Worm (Caenorhabditis elegans) whole organism, L4 larva: ENCODE data around the gene ttr-17.

Experiments used
- F10B5.3 ChIP-seq: sonication (generic microtip); optimal IDR thresholded peaks from 2 replicates; lab custom pipeline; 2016; ENCODE audit warnings: mild to moderate bottlenecking, missing genetic modification characterization, missing compliant biosample characterization
- R02D3.7 ChIP-seq: fragments of 150-350 bp; sonication (generic microtip); optimal IDR thresholded peaks from 3 replicates; lab custom pipeline; 2014; ENCODE audit warnings: missing biosample characterization, missing genetic modification characterization
- Y105C5A.15 ChIP-seq: fragments of 200-800 bp; sonication (Bioruptor generic); IDR thresholded peaks from 2 replicates; pipeline ENCODE4 v1.3.6; 2022; ENCODE audit warnings: missing genetic modification characterization, missing compliant biosample characterization
- Y48G9A.11 ChIP-seq: fragments of 200-800 bp; sonication (Bioruptor generic); IDR thresholded peaks from 2 replicates; pipeline ENCODE4 v1.3.6; 2022; ENCODE audit warnings: missing genetic modification reagents, missing genetic modification characterization, missing compliant biosample characterization
- Y75B8A.6 ChIP-seq: fragments of 200-800 bp; sonication (Bioruptor generic); IDR thresholded peaks from 2 replicates; pipeline ENCODE4 v1.3.6; 2022; ENCODE audit warnings: missing genetic modification reagents, missing genetic modification characterization, missing compliant biosample characterization
- ZK337.2 ChIP-seq: fragments of 200-800 bp; sonication (Bioruptor generic); IDR thresholded peaks from 2 replicates; pipeline ENCODE4 v1.3.6; 2022; ENCODE audit warnings: missing genetic modification reagents, missing genetic modification characterization, missing compliant biosample characterization
- ZK546.5 ChIP-seq, 2 experiments: sonication (generic microtip); optimal IDR thresholded peaks; 2 replicates each; lab custom pipeline; 2017; ENCODE audit warnings: missing biosample characterization in 2 of 2, missing genetic modification characterization in 2 of 2
- ama-1 ChIP-seq: fragments of 150-350 bp; optimal IDR thresholded peaks from 2 replicates; lab custom pipeline; 2014; ENCODE audit warnings: inconsistent platforms, mixed read lengths
- ceh-28 ChIP-seq: fragments of 150-350 bp; optimal IDR thresholded peaks from 2 replicates; lab custom pipeline; 2014; ENCODE audit warnings: missing biosample characterization, missing genetic modification reagents, missing genetic modification characterization
- ceh-82 ChIP-seq: sonication (generic microtip); optimal IDR thresholded peaks from 2 replicates; lab custom pipeline; 2017; ENCODE audit warnings: missing biosample characterization, missing genetic modification characterization
- cey-2 ChIP-seq: sonication (generic microtip); optimal IDR thresholded peaks from 3 replicates; lab custom pipeline; 2017; ENCODE audit warnings: missing genetic modification characterization, mild to moderate bottlenecking, missing compliant biosample characterization, antibody characterized with exemption, borderline replicate concordance; ENCODE audit not compliant: insufficient read depth
- ctbp-1 ChIP-seq: fragments of 200-800 bp; sonication (Bioruptor generic); IDR thresholded peaks from 2 replicates; pipeline ENCODE4 v1.3.6; 2022; ENCODE audit warnings: missing genetic modification reagents, missing genetic modification characterization, missing compliant biosample characterization
- daf-12 ChIP-seq: fragments of 150-350 bp; optimal IDR thresholded peaks from 2 replicates; lab custom pipeline; 2014; ENCODE audit warnings: missing biosample characterization, missing genetic modification reagents, missing genetic modification characterization
- egl-27 ChIP-seq: sonication (generic microtip); optimal IDR thresholded peaks from 3 replicates; lab custom pipeline; 2017; ENCODE audit warnings: missing biosample characterization, missing genetic modification reagents, missing genetic modification characterization
- egl-43 ChIP-seq: fragments of 200-800 bp; sonication (Bioruptor generic); IDR thresholded peaks from 2 replicates; pipeline ENCODE4 v1.3.6; 2022; ENCODE audit warnings: missing genetic modification reagents, missing genetic modification characterization, missing compliant biosample characterization
- gei-8 ChIP-seq: fragments of 200-800 bp; sonication (Bioruptor generic); optimal IDR thresholded peaks from 2 replicates; lab custom pipeline; 2018; ENCODE audit warnings: mild to moderate bottlenecking, missing genetic modification characterization, missing compliant biosample characterization
- hlh-11 ChIP-seq: fragments of 200-800 bp; sonication (Bioruptor generic); optimal IDR thresholded peaks from 2 replicates; lab custom pipeline; 2018; ENCODE audit warnings: mild to moderate bottlenecking, missing genetic modification characterization, missing compliant biosample characterization
- hlh-30 ChIP-seq: sonication (generic microtip); optimal IDR thresholded peaks from 2 replicates; lab custom pipeline; 2017; ENCODE audit warnings: antibody characterized with exemption, mild to moderate bottlenecking, missing genetic modification characterization, missing compliant biosample characterization; ENCODE audit not compliant: insufficient read depth
- lim-7 ChIP-seq: fragments of 200-800 bp; sonication (Bioruptor generic); IDR thresholded peaks from 2 replicates; pipeline ENCODE4 v1.3.6; 2022; ENCODE audit warnings: missing genetic modification characterization, missing compliant biosample characterization
- lin-1 ChIP-seq: fragments of 200-800 bp; sonication (Bioruptor generic); IDR thresholded peaks from 2 replicates; pipeline ENCODE4 v1.3.6; 2022; ENCODE audit warnings: missing genetic modification reagents, missing genetic modification characterization, missing compliant biosample characterization
- lin-13 ChIP-seq: fragments of 150-350 bp; optimal IDR thresholded peaks from 2 replicates; lab custom pipeline; 2014; ENCODE audit warnings: missing biosample characterization, missing genetic modification reagents, missing genetic modification characterization
- lin-15B ChIP-seq: fragments of 150-350 bp; sonication (generic microtip); optimal IDR thresholded peaks from 3 replicates; lab custom pipeline; 2014; ENCODE audit warnings: missing biosample characterization, missing genetic modification characterization
- lin-38 ChIP-seq: fragments of 200-800 bp; sonication (Bioruptor generic); IDR thresholded peaks from 2 replicates; pipeline ENCODE4 v1.3.6; 2022; ENCODE audit warnings: missing genetic modification reagents, missing genetic modification characterization, missing compliant biosample characterization
- lir-3 ChIP-seq: sonication (generic microtip); optimal IDR thresholded peaks from 2 replicates; lab custom pipeline; 2016; ENCODE audit warnings: mild to moderate bottlenecking, missing genetic modification characterization, missing compliant biosample characterization
- mdl-1 ChIP-seq, 2 experiments: fragments of 150-350 bp in 1 of 2; sonication (generic microtip) in 1 of 2; optimal IDR thresholded peaks; 2 replicates each; lab custom pipeline; 2014 to 2017; ENCODE audit warnings: missing biosample characterization in 2 of 2, missing genetic modification characterization in 2 of 2
- mes-2 ChIP-seq: sonication (generic microtip); optimal IDR thresholded peaks from 2 replicates; lab custom pipeline; 2016; ENCODE audit warnings: missing genotype, mild to moderate bottlenecking, missing genetic modification characterization, missing compliant biosample characterization; ENCODE audit not compliant: poor library complexity, severe bottlenecking
- mxl-3 ChIP-seq: fragments of 200-800 bp; sonication (Bioruptor generic); optimal IDR thresholded peaks from 2 replicates; lab custom pipeline; 2018; ENCODE audit warnings: mild to moderate bottlenecking, missing genetic modification characterization, missing compliant biosample characterization
- nhr-102 ChIP-seq: sonication (generic microtip); optimal IDR thresholded peaks from 2 replicates; lab custom pipeline; 2016; ENCODE audit warnings: mild to moderate bottlenecking, missing genetic modification characterization, moderate library complexity, missing compliant biosample characterization
- nhr-237 ChIP-seq: sonication (generic microtip); optimal IDR thresholded peaks from 2 replicates; lab custom pipeline; 2017; ENCODE audit warnings: missing biosample characterization, missing genetic modification characterization
- nhr-28 ChIP-seq: fragments of 150-350 bp; optimal IDR thresholded peaks from 2 replicates; lab custom pipeline; 2014; ENCODE audit warnings: missing biosample characterization, missing genetic modification characterization
- nhr-41 ChIP-seq: fragments of 200-800 bp; sonication (Bioruptor generic); IDR thresholded peaks from 2 replicates; pipeline ENCODE4 v1.3.6; 2022; ENCODE audit warnings: missing genetic modification reagents, missing genetic modification characterization, missing compliant biosample characterization
- nhr-76 ChIP-seq: fragments of 150-350 bp; optimal IDR thresholded peaks from 2 replicates; lab custom pipeline; 2014; ENCODE audit warnings: missing biosample characterization, missing genetic modification characterization
- nhr-77 ChIP-seq: fragments of 150-350 bp; optimal IDR thresholded peaks from 2 replicates; lab custom pipeline; 2014; ENCODE audit warnings: missing biosample characterization, missing genetic modification characterization
- pha-4 ChIP-seq, 2 experiments: fragments of 150-350 bp in 1 of 2; fragments of 200-800 bp in 1 of 2; sonication (Bioruptor generic) in 1 of 2; IDR thresholded peaks in 1 of 2; optimal IDR thresholded peaks in 1 of 2; 2 replicates each; pipeline versions ENCODE4 v1.3.6 to Lab custom; 2014 to 2022; ENCODE audit warnings: missing genetic modification characterization in 2 of 2, missing genetic modification reagents in 2 of 2, missing biosample characterization in 1 of 2, missing compliant biosample characterization in 1 of 2
- php-3 ChIP-seq: fragments of 200-800 bp; sonication (Bioruptor generic); IDR thresholded peaks from 2 replicates; pipeline ENCODE4 v1.3.6; 2022; ENCODE audit warnings: missing genetic modification reagents, missing genetic modification characterization, missing compliant biosample characterization
- pqm-1 ChIP-seq: sonication (generic microtip); optimal IDR thresholded peaks from 2 replicates; lab custom pipeline; 2017; ENCODE audit warnings: missing biosample characterization, missing genetic modification characterization
- rbr-2 ChIP-seq: sonication (generic microtip); optimal IDR thresholded peaks from 2 replicates; lab custom pipeline; 2016; ENCODE audit warnings: missing genotype, missing genetic modification characterization, missing compliant biosample characterization
- sdz-12 ChIP-seq: fragments of 200-800 bp; sonication (Bioruptor generic); optimal IDR thresholded peaks from 2 replicates; lab custom pipeline; 2018; ENCODE audit warnings: mild to moderate bottlenecking, missing genetic modification characterization, missing compliant biosample characterization
- set-16 ChIP-seq: fragments of 200-800 bp; sonication (Bioruptor generic); IDR thresholded peaks from 2 replicates; pipeline ENCODE4 v1.3.6; 2022; ENCODE audit warnings: missing genetic modification reagents, missing genetic modification characterization, missing compliant biosample characterization
- skn-1 ChIP-seq: fragments of 150-350 bp; optimal IDR thresholded peaks from 2 replicates; lab custom pipeline; 2014; ENCODE audit warnings: missing biosample characterization, missing genetic modification characterization
- snpc-4 ChIP-seq: fragments of 150-350 bp; optimal IDR thresholded peaks from 2 replicates; lab custom pipeline; 2014; ENCODE audit warnings: missing biosample characterization, missing genetic modification characterization
- spr-1 ChIP-seq: sonication (generic microtip); optimal IDR thresholded peaks from 2 replicates; lab custom pipeline; 2016; ENCODE audit warnings: mild to moderate bottlenecking, missing genetic modification characterization, missing compliant biosample characterization
- unc-130 ChIP-seq: sonication (generic microtip); optimal IDR thresholded peaks from 2 replicates; lab custom pipeline; 2016; ENCODE audit warnings: missing genetic modification reagents, missing genetic modification characterization, missing compliant biosample characterization
- unc-39 ChIP-seq: sonication (generic microtip); optimal IDR thresholded peaks from 2 replicates; lab custom pipeline; 2017; ENCODE audit warnings: missing biosample characterization, missing genetic modification characterization
- unc-62 ChIP-seq, 3 experiments: fragments of 150-350 bp in 1 of 3; sonication (generic microtip); optimal IDR thresholded peaks in 2 of 3; peaks in 1 of 3; 1 replicate in 1 of 3; 2 replicates in 2 of 3; lab custom pipeline; 2014 to 2017; ENCODE audit warnings: missing biosample characterization in 3 of 3, missing genetic modification characterization in 3 of 3, missing genetic modification reagents in 3 of 3, missing genotype in 1 of 3
- vab-7 ChIP-seq: fragments of 200-800 bp; sonication (Bioruptor generic); IDR thresholded peaks from 2 replicates; pipeline ENCODE4 v1.3.6; 2022; ENCODE audit warnings: missing genetic modification reagents, missing genetic modification characterization, missing compliant biosample characterization
- zfp-2 ChIP-seq: sonication (generic microtip); optimal IDR thresholded peaks from 2 replicates; lab custom pipeline; 2016; ENCODE audit warnings: mild to moderate bottlenecking, missing genetic modification characterization, missing compliant biosample characterization
- zip-11 ChIP-seq: fragments of 200-800 bp; sonication (Bioruptor generic); IDR thresholded peaks from 2 replicates; pipeline ENCODE4 v1.3.6; 2022; ENCODE audit warnings: missing genetic modification characterization, missing compliant biosample characterization
- zip-2 ChIP-seq: fragments of 150-350 bp; optimal IDR thresholded peaks from 2 replicates; lab custom pipeline; 2014; ENCODE audit warnings: missing biosample characterization, missing genetic modification characterization
- ztf-11 ChIP-seq: fragments of 150-350 bp; optimal IDR thresholded peaks from 2 replicates; lab custom pipeline; 2014; ENCODE audit warnings: missing biosample characterization, missing genetic modification characterization
- ztf-7 ChIP-seq: fragments of 150-350 bp; optimal IDR thresholded peaks from 2 replicates; lab custom pipeline; 2014; ENCODE audit warnings: missing biosample characterization, missing genetic modification characterization

The ttr-17 gene

DNA sequence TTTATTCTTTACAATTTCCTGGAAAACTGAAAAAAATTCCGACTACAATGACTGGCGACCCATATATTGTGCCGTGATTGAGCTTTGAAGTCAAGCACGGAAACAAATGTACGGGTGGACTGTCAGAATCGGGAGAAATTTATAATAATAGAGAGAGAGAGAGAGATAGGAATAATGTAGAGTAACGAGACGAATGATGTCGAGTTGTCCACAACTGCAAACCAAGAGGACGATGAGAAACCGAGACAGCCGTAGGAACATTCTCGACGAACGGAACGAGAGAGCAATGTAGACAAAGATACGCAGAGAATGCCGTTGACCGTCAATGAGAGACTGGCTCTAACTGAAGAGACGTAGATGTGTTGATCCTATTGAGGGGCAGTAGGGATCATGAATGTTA lies 39.3 kb downstream of the ttr-17 start (continued):
- TF ChIP-seq spr-1 (tag; lab: Kevin White, UChicago) (peak; percentile 69), Y48G9A.11 (GFP tag; lab: Robert Waterston, UW) (no peak), snpc-4 (tag; lab: Kevin White, UChicago) (no peak), mes-2 (tag; lab: Kevin White, UChicago) (peak; percentile 76), hlh-30 (tag; lab: Kevin White, UChicago) (peak; percentile 71), egl-27 (no peak), lin-15B (tag; lab: Kevin White, UChicago) (no peak), ama-1 (lab: Kevin White, UChicago) (peak; percentile 71), hlh-11 (tag; lab: Kevin White, UChicago) (peak; percentile 94), unc-39 (tag; lab: Kevin White, UChicago) (no peak), ZK546.5 (tag; optimal IDR thresholded peaks at IDR 0.05; lab: Kevin White, UChicago) (peak in 1 of 2 experiments; percentile 34), lin-1 (peak; percentile 66; the same call in 1 of the 2 replicates), ztf-11 (tag; lab: Kevin White, UChicago) (no peak), lir-3 (tag; lab: Kevin White, UChicago) (no peak), ceh-28 (tag; lab: Kevin White, UChicago) (no peak), nhr-76 (tag; lab: Kevin White, UChicago) (no peak), ztf-7 (tag; lab: Kevin White, UChicago) (peak; percentile 32), zip-11 (GFP tag; lab: Robert Waterston, UW) (no peak), ZK337.2 (GFP tag; lab: Robert Waterston, UW) (no peak), pqm-1 (tag; lab: Kevin White, UChicago) (peak; percentile 41), gei-8 (no peak), ctbp-1 (GFP tag; lab: Robert Waterston, UW) (no peak), nhr-237 (tag; lab: Kevin White, UChicago) (no peak), F10B5.3 (tag; lab: Kevin White, UChicago) (no peak), nhr-28 (tag; lab: Kevin White, UChicago) (peak; percentile 89), nhr-41 (no peak), set-16 (GFP tag; lab: Robert Waterston, UW) (no peak), mxl-3 (GFP tag; lab: Kevin White, UChicago) (peak; percentile 48), lin-13 (GFP tag; lab: Kevin White, UChicago) (peak; percentile 69), daf-12 (tag; lab: Kevin White, UChicago) (no peak), nhr-102 (tag; lab: Kevin White, UChicago) (peak; percentile 55), unc-130 (GFP tag; lab: Kevin White, UChicago) (no peak), R02D3.7 (tag; lab: Kevin White, UChicago) (no peak), vab-7 (no peak), lim-7 (GFP tag; lab: Robert Waterston, UW) (no peak), Y105C5A.15 (GFP tag; lab: Robert Waterston, UW) (no peak), mdl-1 (tag; optimal IDR thresholded peaks at IDR 0.05; lab: Kevin White, UChicago) (peak in 1 of 2 experiments; percentile 74), Y75B8A.6 (no peak), cey-2 (no peak), ceh-82 (tag; lab: Kevin White, UChicago) (no peak), zfp-2 (tag; lab: Kevin White, UChicago) (no peak), egl-43 (no peak), nhr-77 (tag; lab: Kevin White, UChicago) (no peak), unc-62 (GFP tag; optimal IDR thresholded peaks at IDR 0.05 in 1 of 2; lab: Kevin White, UChicago) (peak in 1 of 2 experiments; percentile 100), unc-62 (tag; optimal IDR thresholded peaks at IDR 0.05; lab: Kevin White, UChicago) (no peak), sdz-12 (GFP tag; lab: Kevin White, UChicago) (no peak), skn-1 (tag; lab: Kevin White, UChicago) (no peak), pha-4 (GFP tag; IDR thresholded peaks at IDR 0.05; lab: Robert Waterston, UW) (peak; percentile 46; the same call in 1 of the 2 replicates), pha-4 (tag; optimal IDR thresholded peaks at IDR 0.05; lab: Kevin White, UChicago) (peak; percentile 72), php-3 (GFP tag; lab: Robert Waterston, UW) (0 out of 2 replicates have a peak, but pooled peaks have one; percentile 38), zip-2 (tag; lab: Kevin White, UChicago) (no peak), rbr-2 (tag; lab: Kevin White, UChicago) (peak; percentile 82), lin-38 (GFP tag; lab: Robert Waterston, UW) (peak; percentile 52)
